Worm (Caenorhabditis elegans): ENCODE results near the gene F18A11.3.

- TF ChIP-seq blmp-1 (tag; optimal IDR thresholded peaks at IDR 0.05; ENCODE audit: insufficient read depth) (no peak), egl-27 (tag; optimal IDR thresholded peaks at IDR 0.05) (no peak), nhr-77 (tag; optimal IDR thresholded peaks at IDR 0.05) (no peak), unc-62 (GFP tag; optimal IDR thresholded peaks at IDR 0.05) (no peak), sem-4 (tag; optimal IDR thresholded peaks at IDR 0.05) (no peak), nhr-25 (tag; optimal IDR thresholded peaks at IDR 0.05) (peak; percentile 1), snpc-4 (tag; optimal IDR thresholded peaks at IDR 0.05) (no peak), nhr-12 (tag; optimal IDR thresholded peaks at IDR 0.05) (no peak), ceh-82 (tag; optimal IDR thresholded peaks at IDR 0.05) (no peak)
Observed at ce11 chrII:13029290-13030050, 7.2 kb downstream of the F18A11.3 start.

Measured in whole organism, L2 larva.